Fruit fly (Drosophila melanogaster) whole organism, embryonic: ENCODE data around the gene pnt.

Experiments used
- ATbp ChIP-seq: fragments of 200-800 bp; sonication (Bioruptor generic); optimal IDR thresholded peaks from 2 replicates; lab custom pipeline; 2017; ENCODE audit warnings: missing biosample characterization, mild to moderate bottlenecking, missing genetic modification characterization, missing genetic modification reagents
- CG10366 ChIP-seq: fragments of 200-800 bp; sonication (Bioruptor generic); IDR thresholded peaks from 2 replicates; pipeline ENCODE4 v1.3.6; 2022; ENCODE audit warnings: missing biosample characterization, missing genetic modification characterization
- CG10431 ChIP-seq: fragments of 200-800 bp; sonication (Bioruptor generic); optimal IDR thresholded peaks from 3 replicates; lab custom pipeline; 2018; ENCODE audit warnings: missing biosample characterization, mild to moderate bottlenecking, missing genetic modification characterization
- CG12155 ChIP-seq: fragments of 200-800 bp; sonication (Bioruptor generic); optimal IDR thresholded peaks from 3 replicates; lab custom pipeline; 2016; ENCODE audit warnings: missing biosample characterization, missing genetic modification characterization
- CG12236 ChIP-seq: fragments of 200-800 bp; sonication (Bioruptor generic); optimal IDR thresholded peaks from 2 replicates; lab custom pipeline; 2016; ENCODE audit warnings: missing biosample characterization, missing genetic modification characterization
- CG14860 ChIP-seq: fragments of 200-800 bp; sonication (Bioruptor generic); IDR thresholded peaks from 3 replicates; pipeline ENCODE4 v1.3.6; 2022; ENCODE audit warnings: missing biosample characterization, missing genetic modification characterization; ENCODE audit not compliant: partially characterized antibody
- CG14965 ChIP-seq: fragments of 200-800 bp; sonication (Bioruptor generic); optimal IDR thresholded peaks from 2 replicates; lab custom pipeline; 2016; ENCODE audit warnings: missing biosample characterization, missing genetic modification characterization, borderline replicate concordance
- CG17568 ChIP-seq: fragments of 200-800 bp; sonication (Bioruptor generic); optimal IDR thresholded peaks from 2 replicates; lab custom pipeline; 2018; ENCODE audit warnings: missing biosample characterization, mild to moderate bottlenecking, missing genetic modification characterization, moderate library complexity
- CG18599 ChIP-seq: fragments of 200-800 bp; sonication (Bioruptor generic); optimal IDR thresholded peaks from 3 replicates; lab custom pipeline; 2017; ENCODE audit warnings: missing biosample characterization, missing genetic modification characterization, mild to moderate bottlenecking, moderate library complexity, missing genetic modification reagents
- CG2202 ChIP-seq: fragments of 200-800 bp; sonication (Bioruptor generic); optimal IDR thresholded peaks from 2 replicates; lab custom pipeline; 2018; ENCODE audit warnings: missing biosample characterization, mild to moderate bottlenecking, missing genetic modification characterization
- CG2875 ChIP-seq: fragments of 200-800 bp; sonication (Bioruptor generic); optimal IDR thresholded peaks from 2 replicates; lab custom pipeline; 2017; ENCODE audit warnings: missing biosample characterization, mild to moderate bottlenecking, missing genetic modification characterization, missing genetic modification reagents
- CG3407 ChIP-seq: fragments of 200-800 bp; sonication (Bioruptor generic); optimal IDR thresholded peaks from 2 replicates; lab custom pipeline; 2018; ENCODE audit warnings: missing biosample characterization, mild to moderate bottlenecking, missing genetic modification characterization
- CG3726 ChIP-seq: fragments of 200-800 bp; sonication (Bioruptor generic); IDR thresholded peaks from 3 replicates; pipeline ENCODE4, ENCODE4 v1.3.6; 2022; ENCODE audit warnings: missing biosample characterization, missing genetic modification characterization
- CG7271 ChIP-seq: fragments of 200-800 bp; sonication (Bioruptor generic); optimal IDR thresholded peaks from 2 replicates; lab custom pipeline; 2018; ENCODE audit warnings: missing biosample characterization, mild to moderate bottlenecking, missing genetic modification characterization, moderate library complexity
- CG7556 ChIP-seq: fragments of 200-800 bp; sonication (Bioruptor generic); optimal IDR thresholded peaks from 2 replicates; lab custom pipeline; 2017; ENCODE audit warnings: missing biosample characterization, mild to moderate bottlenecking, missing genetic modification characterization
- CG7963 ChIP-seq: fragments of 200-800 bp; sonication (Bioruptor generic); IDR thresholded peaks from 3 replicates; pipeline ENCODE4 v1.3.6; 2022; ENCODE audit warnings: missing biosample characterization, missing genetic modification characterization; ENCODE audit not compliant: partially characterized antibody
- CG9932 ChIP-seq: fragments of 200-800 bp; sonication (Bioruptor generic); IDR thresholded peaks from 2 replicates; pipeline ENCODE4 v1.3.6; 2022; ENCODE audit warnings: missing biosample characterization, missing genetic modification characterization
- Dp ChIP-seq: fragments of 200-800 bp; sonication (Bioruptor generic); optimal IDR thresholded peaks from 2 replicates; lab custom pipeline; 2018; ENCODE audit warnings: missing biosample characterization, mild to moderate bottlenecking, missing genetic modification characterization, moderate library complexity
- ERR ChIP-seq: fragments of 200-800 bp; sonication (Bioruptor generic); optimal IDR thresholded peaks from 2 replicates; lab custom pipeline; 2016; ENCODE audit warnings: missing biosample characterization, missing genetic modification characterization
- Gsc ChIP-seq: fragments of 200-800 bp; sonication (Bioruptor generic); IDR thresholded peaks from 2 replicates; pipeline ENCODE4 v1.3.6; 2022; ENCODE audit warnings: missing biosample characterization, missing genetic modification characterization
- HHEX ChIP-seq: fragments of 200-800 bp; sonication (Bioruptor generic); optimal IDR thresholded peaks from 3 replicates; lab custom pipeline; 2017; ENCODE audit warnings: missing biosample characterization, mild to moderate bottlenecking, missing genetic modification characterization, missing genetic modification reagents
- HmgZ ChIP-seq: fragments of 200-800 bp; sonication (Bioruptor generic); optimal IDR thresholded peaks from 2 replicates; lab custom pipeline; 2018; ENCODE audit warnings: missing biosample characterization, mild to moderate bottlenecking, missing genetic modification characterization
- Myb ChIP-seq: fragments of 200-800 bp; sonication (Bioruptor generic); optimal IDR thresholded peaks from 2 replicates; lab custom pipeline; 2016; ENCODE audit warnings: missing biosample characterization, missing genetic modification characterization
- NC2β ChIP-seq: fragments of 200-800 bp; sonication (Bioruptor generic); optimal IDR thresholded peaks from 2 replicates; lab custom pipeline; 2016; ENCODE audit warnings: missing biosample characterization, missing genetic modification characterization
- Nf-YA ChIP-seq: fragments of 200-800 bp; sonication (Bioruptor generic); IDR thresholded peaks from 2 replicates; pipeline ENCODE4 v1.3.6; 2022; ENCODE audit warnings: missing biosample characterization, missing genetic modification characterization
- PHDP ChIP-seq: fragments of 200-800 bp; sonication (Bioruptor generic); optimal IDR thresholded peaks from 3 replicates; lab custom pipeline; 2018; ENCODE audit warnings: missing biosample characterization, mild to moderate bottlenecking, missing genetic modification characterization, moderate library complexity
- Sox100B ChIP-seq: fragments of 200-800 bp; sonication (Bioruptor generic); optimal IDR thresholded peaks from 3 replicates; lab custom pipeline; 2018; ENCODE audit warnings: missing biosample characterization, mild to moderate bottlenecking, missing genetic modification characterization
- Spps ChIP-seq: fragments of 200-800 bp; sonication (Bioruptor generic); optimal IDR thresholded peaks from 2 replicates; lab custom pipeline; 2018; ENCODE audit warnings: missing biosample characterization, mild to moderate bottlenecking, missing genetic modification characterization
- TFAM ChIP-seq: fragments of 200-800 bp; sonication (Bioruptor generic); optimal IDR thresholded peaks from 2 replicates; lab custom pipeline; 2017; ENCODE audit warnings: missing biosample characterization, missing genetic modification characterization, inconsistent platforms
- bigmax ChIP-seq: fragments of 200-800 bp; sonication (Bioruptor generic); optimal IDR thresholded peaks from 2 replicates; lab custom pipeline; 2018; ENCODE audit warnings: missing biosample characterization, mild to moderate bottlenecking, missing genetic modification characterization
- caup ChIP-seq: fragments of 200-800 bp; sonication (Bioruptor generic); optimal IDR thresholded peaks from 3 replicates; lab custom pipeline; 2017; ENCODE audit warnings: missing biosample characterization, mild to moderate bottlenecking, missing genetic modification characterization, moderate library complexity; ENCODE audit not compliant: severe bottlenecking
- ci ChIP-seq: fragments of 200-800 bp; sonication (Bioruptor generic); IDR thresholded peaks from 3 replicates; pipeline ENCODE4 v1.3.6; 2022; ENCODE audit warnings: missing biosample characterization, missing genetic modification characterization
- ems ChIP-seq: fragments of 200-800 bp; sonication (Bioruptor generic); optimal IDR thresholded peaks from 3 replicates; lab custom pipeline; 2016; ENCODE audit warnings: missing biosample characterization, missing genetic modification characterization
- fu2 ChIP-seq: fragments of 200-800 bp; sonication (Bioruptor generic); optimal IDR thresholded peaks from 2 replicates; lab custom pipeline; 2016; ENCODE audit warnings: missing biosample characterization, missing genetic modification characterization
- grn ChIP-seq: fragments of 200-800 bp; sonication (Bioruptor generic); optimal IDR thresholded peaks from 3 replicates; lab custom pipeline; 2017; ENCODE audit warnings: missing biosample characterization, missing genetic modification characterization
- hb ChIP-seq: fragments of 200-800 bp; sonication (Bioruptor generic); IDR thresholded peaks from 3 replicates; pipeline ENCODE4 v1.3.6; 2022; ENCODE audit warnings: missing biosample characterization, missing genetic modification characterization; ENCODE audit not compliant: partially characterized antibody
- hkb ChIP-seq, 2 experiments: fragments of 200-800 bp in 1 of 2; fragments of >200 bp in 1 of 2; sonication (Bioruptor generic) in 1 of 2; IDR thresholded peaks in 1 of 2; optimal IDR thresholded peaks in 1 of 2; 2 replicates each; pipeline versions ENCODE4 v1.3.6 to Lab custom; 2017 to 2022; ENCODE audit warnings: missing biosample characterization in 1 of 2, missing genetic modification characterization in 1 of 2
- klu ChIP-seq: fragments of 200-800 bp; sonication (Bioruptor generic); IDR thresholded peaks from 2 replicates; pipeline ENCODE4 v1.3.6; 2022; ENCODE audit warnings: missing biosample characterization, missing genetic modification characterization
- kni ChIP-seq: fragments of 200-800 bp; sonication (Bioruptor generic); optimal IDR thresholded peaks from 3 replicates; lab custom pipeline; 2017; ENCODE audit warnings: mild to moderate bottlenecking, missing biosample characterization, missing genetic modification reagents, missing genetic modification characterization
- knrl ChIP-seq: fragments of 200-800 bp; sonication (Bioruptor generic); IDR thresholded peaks from 3 replicates; pipeline ENCODE4 v1.3.6; 2022; ENCODE audit warnings: missing biosample characterization, missing genetic modification characterization; ENCODE audit not compliant: partially characterized antibody
- luna ChIP-seq: fragments of 200-800 bp; sonication (Bioruptor generic); optimal IDR thresholded peaks from 2 replicates; lab custom pipeline; 2016; ENCODE audit warnings: missing biosample characterization, missing genetic modification characterization
- mirr ChIP-seq: fragments of 200-800 bp; sonication (Bioruptor generic); optimal IDR thresholded peaks from 3 replicates; lab custom pipeline; 2018; ENCODE audit warnings: missing biosample characterization, mild to moderate bottlenecking, missing genetic modification characterization
- nom ChIP-seq: fragments of 200-800 bp; sonication (Bioruptor generic); optimal IDR thresholded peaks from 2 replicates; lab custom pipeline; 2017; ENCODE audit warnings: missing biosample characterization, missing genetic modification characterization, mild to moderate bottlenecking, moderate library complexity, missing genetic modification reagents
- pb ChIP-seq: fragments of 200-800 bp; sonication (Bioruptor generic); optimal IDR thresholded peaks from 3 replicates; lab custom pipeline; 2016; ENCODE audit warnings: missing biosample characterization, missing genetic modification characterization
- pnt ChIP-seq: fragments of 200-800 bp; sonication (Bioruptor generic); optimal IDR thresholded peaks from 3 replicates; lab custom pipeline; 2016; ENCODE audit warnings: missing biosample characterization, missing genetic modification characterization
- run ChIP-seq: fragments of 200-800 bp; sonication (Bioruptor generic); optimal IDR thresholded peaks from 3 replicates; lab custom pipeline; 2018; ENCODE audit warnings: missing biosample characterization, mild to moderate bottlenecking, missing genetic modification characterization
- shn ChIP-seq: fragments of 200-800 bp; sonication (Bioruptor generic); optimal IDR thresholded peaks from 3 replicates; lab custom pipeline; 2016; ENCODE audit warnings: missing biosample characterization, missing genetic modification characterization
- tna ChIP-seq: fragments of 200-800 bp; sonication (Bioruptor generic); IDR thresholded peaks from 2 replicates; pipeline ENCODE4 v1.3.6; 2022; ENCODE audit warnings: missing biosample characterization, missing genetic modification characterization; ENCODE audit not compliant: partially characterized antibody
- wek ChIP-seq: fragments of 200-800 bp; sonication (Bioruptor generic); optimal IDR thresholded peaks from 3 replicates; lab custom pipeline; 2018; ENCODE audit warnings: missing biosample characterization, mild to moderate bottlenecking, missing genetic modification characterization, moderate library complexity

The pnt gene

dm6 chr3R:23295360-23295772, 50.6 kb downstream of the pnt start (continued):
- TF ChIP-seq shn (GFP tag; lab: Kevin White, UChicago) (peak; percentile 13), tna (GFP tag; lab: Robert Waterston, UW) (peak; percentile 54; the same call in 1 of the 2 replicates), Nf-YA (GFP tag; lab: Robert Waterston, UW) (peak; percentile 83), Gsc (GFP tag; lab: Robert Waterston, UW) (no peak), Dp (GFP tag; lab: Kevin White, UChicago) (no peak), CG3726 (GFP tag; lab: Robert Waterston, UW) (no peak), CG17568 (GFP tag; lab: Kevin White, UChicago) (peak; percentile 12), hkb (optimal IDR thresholded peaks at IDR 0.05; lab: Kevin White, UChicago) (no peak), hkb (GFP tag; IDR thresholded peaks at IDR 0.05; lab: Robert Waterston, UW) (peak; percentile 53; the same call in 1 of the 2 replicates), CG7963 (GFP tag; lab: Robert Waterston, UW) (no peak), CG14860 (no peak), CG9932 (GFP tag; lab: Robert Waterston, UW) (peak; percentile 6; the same call in 1 of the 2 replicates), CG12155 (GFP tag; lab: Kevin White, UChicago) (peak; percentile 23), TFAM (GFP tag; lab: Kevin White, UChicago) (no peak), knrl (GFP tag; lab: Robert Waterston, UW) (peak; percentile 13; the same call in 1 of the 3 replicates), grn (GFP tag; lab: Kevin White, UChicago) (peak; percentile 91), CG7556 (GFP tag; lab: Kevin White, UChicago) (no peak), ERR (GFP tag; lab: Kevin White, UChicago) (peak; percentile 13), kni (GFP tag; lab: Kevin White, UChicago) (peak; percentile 86), PHDP (tag; lab: Kevin White, UChicago) (peak; percentile 38), luna (no peak), ci (peak; percentile 83), HmgZ (tag; lab: Kevin White, UChicago) (peak; percentile 56), klu (GFP tag; lab: Robert Waterston, UW) (no peak), CG10366 (no peak), fu2 (no peak), CG2202 (tag; lab: Kevin White, UChicago) (no peak), CG12236 (GFP tag; lab: Kevin White, UChicago) (no peak), pb (GFP tag; lab: Kevin White, UChicago) (peak; percentile 37), wek (GFP tag; lab: Kevin White, UChicago) (peak; percentile 36), caup (GFP tag; lab: Kevin White, UChicago) (peak; percentile 43), ATbp (GFP tag; lab: Kevin White, UChicago) (no peak), Sox100B (GFP tag; lab: Kevin White, UChicago) (no peak), CG3407 (GFP tag; lab: Kevin White, UChicago) (no peak), Spps (tag; lab: Kevin White, UChicago) (no peak), CG18599 (GFP tag; lab: Kevin White, UChicago) (peak; percentile 15), run (tag; lab: Kevin White, UChicago) (no peak), CG14965 (GFP tag; lab: Kevin White, UChicago) (no peak), NC2β (GFP tag; lab: Kevin White, UChicago) (peak; percentile 2), Myb (no peak), hb (no peak), mirr (peak; percentile 60), CG2875 (GFP tag; lab: Kevin White, UChicago) (peak; percentile 14), HHEX (GFP tag; lab: Kevin White, UChicago) (no peak), nom (GFP tag; lab: Kevin White, UChicago) (peak; percentile 85), CG7271 (tag; lab: Kevin White, UChicago) (peak; percentile 58), pnt (GFP tag; lab: Kevin White, UChicago) (no peak), CG10431 (peak; percentile 20), bigmax (no peak), ems (GFP tag; lab: Kevin White, UChicago) (no peak)
